Fruit fly (Drosophila melanogaster): ENCODE results near the gene CG15386.
A peak's percentile ranks its signal among the peaks of the same experiment; 100 is the strongest.

Gene CG15386

DNA sequence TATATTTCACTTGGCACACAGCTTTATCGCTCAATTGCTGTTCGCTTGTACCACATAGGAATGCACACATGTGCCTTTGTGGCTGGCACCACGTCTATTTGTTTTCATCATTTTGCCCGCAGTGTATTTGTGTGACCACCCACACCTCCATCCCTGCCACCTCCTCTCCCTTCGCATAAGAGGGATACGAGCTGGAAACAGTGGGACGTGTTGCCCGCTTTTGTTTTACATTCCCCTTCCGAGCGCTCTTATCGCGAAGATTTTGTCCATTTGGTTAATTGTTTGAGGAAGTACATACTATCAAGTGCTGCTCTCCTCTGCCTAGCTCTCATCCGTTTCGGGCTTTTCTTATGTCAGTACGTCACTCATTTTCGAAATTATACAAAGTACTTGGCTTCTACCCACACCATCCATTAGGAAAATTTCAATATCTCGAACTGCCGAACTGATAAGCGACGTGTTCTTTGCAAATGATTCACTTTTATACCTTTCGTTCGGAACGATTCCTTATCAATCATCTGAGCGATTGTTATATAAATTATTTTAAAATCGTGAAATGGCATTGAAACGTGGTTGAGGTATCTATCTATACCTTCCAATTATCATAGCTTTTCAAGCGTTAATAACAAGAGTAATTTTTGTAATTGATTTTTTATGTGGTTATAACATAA, 11.3 kb upstream of the CG15386 start:
- TF ChIP-seq ATbp (GFP tag; optimal IDR thresholded peaks at IDR 0.05), result no peak
- TF ChIP-seq exex (tag; optimal IDR thresholded peaks at IDR 0.05), result peak; percentile 94
- TF ChIP-seq CG14710 (tag; optimal IDR thresholded peaks at IDR 0.05), result no peak
- TF ChIP-seq Mrtf (GFP tag; IDR thresholded peaks at IDR 0.05), result 0 out of 3 replicates have a peak, but pooled peaks have one; percentile 26
- TF ChIP-seq CG10366 (GFP tag; IDR thresholded peaks at IDR 0.05), result no peak
- no peak for TF ChIP-seq CrebB (tag; optimal IDR thresholded peaks at IDR 0.05)
- no peak for TF ChIP-seq pita (GFP tag; optimal IDR thresholded peaks at IDR 0.05)
- no peak for TF ChIP-seq pfk (GFP tag; optimal IDR thresholded peaks at IDR 0.05)
- TF ChIP-seq CG9609 (GFP tag; optimal IDR thresholded peaks at IDR 0.05), result no peak
- TF ChIP-seq CG14441 (GFP tag; IDR thresholded peaks at IDR 0.05), result no peak; the same call in 1 of the 2 replicates
- no peak for TF ChIP-seq CG10543 (GFP tag; optimal IDR thresholded peaks at IDR 0.05)
- no peak for TF ChIP-seq Nf-YB (GFP tag; optimal IDR thresholded peaks at IDR 0.05)
- no peak for TF ChIP-seq CG11398 (GFP tag; optimal IDR thresholded peaks at IDR 0.05)
- peak; percentile 74 for TF ChIP-seq Med (GFP tag)
- no peak for TF ChIP-seq CG33557 (GFP tag; optimal IDR thresholded peaks at IDR 0.05)
- no peak for TF ChIP-seq Atf-2 (GFP tag; optimal IDR thresholded peaks at IDR 0.05)
- TF ChIP-seq bab2 (GFP tag; optimal IDR thresholded peaks at IDR 0.05), result no peak
- no peak for TF ChIP-seq Side (GFP tag; optimal IDR thresholded peaks at IDR 0.05)
- no peak for TF ChIP-seq hkb (optimal IDR thresholded peaks at IDR 0.05)
- TF ChIP-seq hkb (GFP tag; IDR thresholded peaks at IDR 0.05), result no peak
- TF ChIP-seq CG10321 (GFP tag; IDR thresholded peaks at IDR 0.05), result no peak
- no peak for TF ChIP-seq gce (GFP tag; IDR thresholded peaks at IDR 0.05)
- TF ChIP-seq ara (GFP tag; IDR thresholded peaks at IDR 0.05), result peak; percentile 18; the same call in 1 of the 2 replicates
- no peak for TF ChIP-seq CG7372 (GFP tag; IDR thresholded peaks at IDR 0.05)
- no peak for TF ChIP-seq schlank (tag; optimal IDR thresholded peaks at IDR 0.05)
- TF ChIP-seq lilli (GFP tag; optimal IDR thresholded peaks at IDR 0.05), result no peak
- peak; percentile 38 for TF ChIP-seq CG34376 (GFP tag; optimal IDR thresholded peaks at IDR 0.05)
- TF ChIP-seq CG10267 (tag; optimal IDR thresholded peaks at IDR 0.05), result no peak
- no peak for TF ChIP-seq CG8089 (GFP tag; optimal IDR thresholded peaks at IDR 0.05)
- peak in 1 of 2 experiments; percentile 84 for TF ChIP-seq Pdp1 (GFP tag; optimal IDR thresholded peaks at IDR 0.05)
- TF ChIP-seq CG12155 (GFP tag; optimal IDR thresholded peaks at IDR 0.05), result no peak
- TF ChIP-seq sug (tag; optimal IDR thresholded peaks at IDR 0.05), result peak; percentile 13
- no peak for TF ChIP-seq Antp (GFP tag; optimal IDR thresholded peaks at IDR 0.05)
- peak; percentile 9 for TF ChIP-seq corto (GFP tag; optimal IDR thresholded peaks at IDR 0.05)
- TF ChIP-seq zen (tag; optimal IDR thresholded peaks at IDR 0.05), result no peak
- no peak for TF ChIP-seq CG10147 (GFP tag; optimal IDR thresholded peaks at IDR 0.05)
- TF ChIP-seq sr (GFP tag; IDR thresholded peaks at IDR 0.05), result peak; percentile 60; the same call in 2 of the 3 replicates
- TF ChIP-seq Spps (tag; optimal IDR thresholded peaks at IDR 0.05), result no peak
- no peak for TF ChIP-seq crp (GFP tag; optimal IDR thresholded peaks at IDR 0.05)
- TF ChIP-seq zf30C (GFP tag; optimal IDR thresholded peaks at IDR 0.05), result no peak
- TF ChIP-seq Hand (GFP tag; optimal IDR thresholded peaks at IDR 0.05), result no peak
- TF ChIP-seq Bdp1 (GFP tag; optimal IDR thresholded peaks at IDR 0.05), result no peak
- TF ChIP-seq z (GFP tag; IDR thresholded peaks at IDR 0.05), result no peak
- peak; percentile 10 for TF ChIP-seq lbe (GFP tag; optimal IDR thresholded peaks at IDR 0.05)
- TF ChIP-seq trem (tag; optimal IDR thresholded peaks at IDR 0.05), result no peak
- no peak for TF ChIP-seq D (optimal IDR thresholded peaks at IDR 0.05)
- no peak for TF ChIP-seq D (GFP tag; optimal IDR thresholded peaks at IDR 0.05)
- TF ChIP-seq Elba2 (GFP tag; optimal IDR thresholded peaks at IDR 0.05), result no peak
- no peak for TF ChIP-seq CG42726 (GFP tag; IDR thresholded peaks at IDR 0.05; ENCODE audit: partially characterized antibody)
- no peak for TF ChIP-seq YL-1 (GFP tag; optimal IDR thresholded peaks at IDR 0.05)

Measured in whole organism, embryonic.